Fruit fly (Drosophila melanogaster) ovary, adult (tissue): ENCODE measurements around the gene CG34291.
A peak's percentile ranks its signal among the peaks of the same experiment; 100 is the strongest.

Experiments used
- CG17801 ChIP-seq: fragments of 200-800 bp; optimal IDR thresholded peaks from 2 replicates; lab custom pipeline; 2019; ENCODE audit warnings: missing biosample characterization, mild to moderate bottlenecking, missing genetic modification characterization, moderate library complexity; ENCODE audit not compliant: partially characterized antibody

CG34291 gene

DNA sequence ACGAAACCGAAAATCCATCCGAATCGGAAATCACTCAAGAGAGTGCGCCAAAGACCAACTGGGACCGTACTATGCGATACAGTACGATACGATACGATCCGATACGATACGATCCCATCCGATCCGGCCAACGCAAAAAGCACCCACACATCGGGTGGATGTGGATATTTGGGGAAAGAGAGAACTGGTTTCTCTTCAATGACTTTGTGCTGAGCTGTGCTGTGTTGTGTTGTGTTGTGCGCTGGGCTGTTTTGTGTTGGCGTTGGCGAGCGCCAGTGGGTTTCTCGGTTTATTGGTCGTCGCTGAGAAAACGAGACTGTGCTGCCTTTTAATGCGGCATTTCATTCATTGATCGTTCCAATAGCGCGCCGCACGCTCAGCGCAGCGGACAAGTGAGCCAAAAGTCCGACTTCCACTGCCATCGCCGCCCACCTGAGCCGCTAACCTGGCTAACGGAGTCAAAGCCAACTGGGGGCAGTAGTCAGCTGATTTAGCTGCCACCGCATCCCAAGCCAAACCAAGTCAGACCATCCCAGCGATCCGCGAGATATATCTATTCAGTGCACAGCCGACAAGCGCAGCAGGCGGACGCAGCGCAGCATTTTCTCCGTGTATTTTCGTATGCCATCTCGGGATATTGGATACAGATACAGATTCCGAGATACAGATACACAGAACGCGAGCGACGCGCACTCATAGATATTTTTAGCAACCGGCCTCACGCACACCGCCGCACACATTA is 15.0 kb upstream of the CG34291 start, which contains the start of gene tx:
TSS of gene tx (plus strand) at position 324 of the 742 bp plus-strand sequence.
- no peak for TF ChIP-seq CG17801 (GFP tag; lab: Kevin White, UChicago)

DNA sequence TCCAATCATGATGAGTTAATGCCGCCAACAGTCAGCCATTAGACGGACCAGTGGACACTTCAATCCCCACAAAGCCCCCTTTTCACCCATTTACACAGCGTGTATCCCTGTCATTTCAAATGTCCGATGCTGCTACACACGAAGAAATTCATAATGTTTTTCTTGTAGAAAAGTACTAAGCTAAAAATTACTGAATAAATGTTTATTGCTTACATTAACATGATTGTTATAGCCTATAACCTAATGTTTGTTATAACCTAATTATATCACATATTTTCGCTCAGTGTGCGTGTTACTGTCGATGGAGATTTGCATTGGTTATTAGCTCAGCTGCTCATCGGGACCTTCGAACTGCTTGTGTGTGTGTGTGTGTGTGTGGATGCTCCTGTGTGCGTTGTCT is 11.0 kb upstream of the CG34291 start:
- TF ChIP-seq CG17801 (GFP tag; lab: Kevin White, UChicago), result no peak

DNA sequence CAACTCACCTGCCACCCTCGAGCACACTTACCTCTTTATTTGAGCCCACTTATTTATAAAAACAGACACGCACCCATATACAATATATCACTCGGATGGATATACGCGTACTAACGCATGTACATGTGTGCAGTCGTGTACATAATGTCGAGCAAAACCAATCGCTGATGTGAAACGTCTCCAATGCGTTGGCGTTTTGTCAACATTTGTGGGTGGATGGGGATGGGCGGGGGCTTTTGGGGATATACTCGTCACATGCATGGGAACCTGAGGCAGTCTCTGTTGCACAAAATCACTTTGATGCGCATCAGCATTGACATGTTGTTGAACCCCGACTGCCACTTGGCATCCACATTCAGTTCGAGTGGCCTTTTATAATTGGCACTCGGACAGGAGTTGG is 10.4 kb upstream of the CG34291 start:
- TF ChIP-seq CG17801 (GFP tag; lab: Kevin White, UChicago), result no peak

DNA sequence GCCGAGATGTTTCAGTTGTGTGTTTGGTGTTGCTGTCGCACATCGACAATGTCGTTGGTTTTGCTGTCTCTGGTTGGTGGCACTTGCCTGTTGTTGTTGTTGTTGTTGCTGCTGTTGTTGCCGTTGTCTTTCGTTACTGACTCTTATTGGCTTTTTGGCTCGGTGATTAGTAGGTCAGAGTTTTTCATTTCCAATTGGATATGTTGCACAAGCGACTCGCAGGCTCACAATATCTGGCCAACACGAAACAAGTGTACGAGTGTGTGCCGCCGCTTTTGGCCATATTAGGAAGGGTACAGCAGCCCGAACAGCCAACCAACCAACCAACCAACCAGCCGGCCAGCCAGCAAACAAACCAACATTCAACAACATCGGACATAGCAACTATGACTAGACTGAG is 8.2 kb upstream of the CG34291 start:
- TF ChIP-seq CG17801 (GFP tag; lab: Kevin White, UChicago), result no peak

DNA sequence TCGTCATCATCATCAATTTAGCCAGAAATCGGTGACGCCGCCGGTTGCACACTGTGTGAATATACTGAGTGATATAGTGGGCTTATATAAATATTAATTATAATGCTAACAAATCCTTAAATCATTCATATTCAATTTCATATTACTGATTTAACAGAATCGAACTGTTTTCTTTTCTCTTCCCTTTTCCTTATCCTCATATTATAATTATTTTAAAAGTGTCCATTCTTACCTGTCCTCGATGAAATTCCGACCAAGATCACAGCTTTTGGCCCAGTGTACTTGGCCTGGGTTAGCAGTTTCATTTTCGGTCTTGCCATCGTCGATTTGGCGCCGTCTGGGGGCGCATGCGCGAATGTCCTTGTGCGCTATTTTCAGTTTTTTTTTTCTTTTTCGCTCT is 7.4 kb upstream of the CG34291 start:
- no peak for TF ChIP-seq CG17801 (GFP tag; lab: Kevin White, UChicago)

DNA sequence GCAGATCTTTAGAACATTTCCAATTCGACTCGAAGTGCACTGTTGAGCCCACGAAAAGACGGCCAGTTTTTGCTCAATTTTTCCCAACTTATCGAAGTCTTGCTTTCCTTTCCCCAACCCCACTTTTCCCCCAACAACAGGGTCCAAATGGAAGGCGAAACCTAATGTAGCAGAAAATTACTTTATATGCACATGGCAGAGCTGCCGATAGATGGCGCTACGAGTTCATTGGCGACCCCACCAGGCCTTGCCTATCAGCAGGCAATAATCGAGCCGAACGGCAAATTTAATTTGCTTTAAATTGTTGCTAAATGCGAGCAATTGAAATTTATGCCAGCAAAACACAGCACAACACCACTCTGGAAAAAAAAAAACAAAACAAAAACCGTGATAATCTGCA is 6.9 kb upstream of the CG34291 start:
- TF ChIP-seq CG17801 (GFP tag; lab: Kevin White, UChicago), result no peak

DNA sequence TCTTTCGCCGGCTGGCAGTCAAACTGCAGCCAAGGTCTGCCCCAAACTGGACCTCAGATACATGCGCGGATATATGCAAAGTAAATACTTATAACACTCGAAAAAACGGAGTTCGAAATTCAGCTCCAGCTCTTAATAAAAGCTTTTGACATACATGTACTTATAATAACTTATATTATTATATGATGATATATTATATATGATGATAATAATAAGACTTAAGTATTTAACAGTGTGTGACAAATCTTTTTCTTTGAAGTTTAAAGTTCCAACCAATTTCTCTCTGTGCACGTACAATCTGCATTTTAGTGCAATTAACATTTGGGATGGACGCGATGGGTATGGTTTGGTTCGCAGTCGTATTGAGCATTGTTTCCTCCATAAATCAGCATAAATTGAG is 4.0 kb upstream of the CG34291 start:
- no peak for TF ChIP-seq CG17801 (GFP tag; lab: Kevin White, UChicago)

DNA sequence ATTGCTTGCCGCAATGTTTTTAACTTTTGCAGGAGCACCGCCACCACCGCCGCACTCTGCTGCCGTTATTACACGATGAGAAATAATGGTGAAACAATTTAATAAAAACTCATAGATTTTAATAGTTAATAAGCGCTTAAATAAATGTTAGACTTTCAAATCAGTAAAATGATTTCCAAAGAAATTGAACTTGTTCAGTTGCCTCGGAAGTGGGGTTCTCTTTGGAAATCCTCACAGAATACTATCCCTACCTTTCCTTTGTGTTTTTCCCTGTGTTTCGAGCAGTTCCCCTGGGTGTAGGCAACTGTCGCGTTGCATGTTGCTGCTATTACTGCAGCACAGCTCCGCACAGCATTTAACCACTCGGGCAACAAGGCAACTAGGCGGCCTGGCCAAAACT is 2.6 kb upstream of the CG34291 start:
- no peak for TF ChIP-seq CG17801 (GFP tag; lab: Kevin White, UChicago)

DNA sequence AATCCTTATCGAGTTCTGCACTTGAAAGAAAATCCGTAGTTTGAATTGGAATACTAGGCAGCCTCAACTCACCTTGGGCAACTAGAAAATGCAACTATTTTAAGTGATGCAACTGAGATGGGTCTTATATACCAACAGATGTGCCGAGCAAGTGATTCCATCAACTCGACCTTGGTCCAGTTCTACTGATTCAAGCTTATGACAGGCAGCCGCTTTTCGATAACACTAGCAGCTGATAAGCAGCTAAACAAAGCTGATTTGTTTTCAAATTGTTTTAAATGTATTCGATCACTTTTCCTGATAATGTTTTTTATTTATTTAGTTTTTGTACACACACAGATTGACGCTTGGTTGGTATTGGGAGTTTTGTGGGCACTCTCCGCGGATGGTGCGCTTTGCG is 576 bp downstream of the CG34291 start, which contains the start of gene CG6503:
TSS of gene CG6503 (minus strand) at position 101 of the 400 bp plus-strand sequence.
- no peak for TF ChIP-seq CG17801 (GFP tag; lab: Kevin White, UChicago)

DNA sequence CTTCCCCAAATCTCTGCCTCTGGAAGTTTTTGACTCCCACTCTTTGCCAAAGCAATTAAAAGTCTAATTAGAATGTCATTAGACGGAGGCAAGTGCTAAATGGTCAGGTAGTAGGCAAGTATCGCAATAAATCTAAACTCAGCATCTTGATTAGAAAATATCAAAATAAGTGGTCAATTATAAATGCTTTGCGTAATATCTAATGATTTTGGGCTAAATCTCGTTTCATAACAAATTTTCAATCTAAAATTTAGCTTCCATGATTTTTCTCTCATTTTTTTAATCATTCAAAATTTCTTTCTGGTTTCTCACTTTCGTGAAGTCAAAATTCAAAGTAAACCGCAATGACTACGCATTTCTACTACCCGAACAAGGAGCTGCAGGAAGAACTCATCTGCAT is 11.8 kb downstream of the CG34291 start, which contains the start of gene Ald2:
TSS of gene Ald2 (plus strand) at position 301 of the 400 bp plus-strand sequence.
- no peak for TF ChIP-seq CG17801 (GFP tag; lab: Kevin White, UChicago)

DNA sequence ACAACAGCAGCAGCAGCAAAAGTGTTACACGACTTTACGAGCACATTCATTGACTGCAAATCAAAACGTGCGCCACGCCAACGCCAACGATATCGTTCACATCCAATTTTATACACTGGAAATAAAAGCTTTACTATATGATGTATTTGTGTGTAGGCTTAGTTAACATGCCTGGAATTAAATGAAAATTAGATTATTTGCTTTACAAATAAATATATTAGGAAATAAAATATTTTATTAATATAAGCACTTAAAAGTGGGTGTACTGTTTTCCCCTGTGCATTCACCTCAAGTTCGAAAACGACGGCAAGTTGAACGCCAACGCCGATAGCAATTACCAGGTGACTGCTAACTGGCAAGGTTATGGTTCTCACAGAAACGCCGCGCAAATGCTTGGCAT is 15.8 kb downstream of the CG34291 start:
- TF ChIP-seq CG17801 (GFP tag; lab: Kevin White, UChicago), result peak; percentile 6

DNA sequence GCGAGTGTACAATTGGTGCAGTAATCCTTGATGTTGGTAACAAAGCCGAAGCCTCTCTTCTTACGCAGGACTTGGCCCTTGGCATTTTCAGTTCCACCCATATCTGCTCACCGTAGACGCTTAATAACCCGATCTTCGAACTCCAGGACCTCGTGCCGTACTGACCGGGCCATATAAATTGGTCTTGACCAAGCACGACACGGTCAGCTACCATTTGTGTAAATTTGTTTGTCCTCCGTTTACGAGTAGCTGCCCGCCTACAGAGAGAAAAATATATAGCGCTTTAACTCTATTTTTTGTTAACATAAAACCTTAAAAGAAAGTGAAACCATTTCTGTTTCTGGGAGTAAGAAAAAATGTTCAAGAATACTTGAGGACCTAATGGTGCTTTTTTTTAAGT is 22.0 kb downstream of the CG34291 start, which contains the start of gene ppk15:
TSS of gene ppk15 (minus strand) at position 101 of the 400 bp plus-strand sequence.
- TF ChIP-seq CG17801 (GFP tag; lab: Kevin White, UChicago), result no peak
